Worm (Caenorhabditis elegans): ENCODE measurements around the gene set-13.

DNA sequence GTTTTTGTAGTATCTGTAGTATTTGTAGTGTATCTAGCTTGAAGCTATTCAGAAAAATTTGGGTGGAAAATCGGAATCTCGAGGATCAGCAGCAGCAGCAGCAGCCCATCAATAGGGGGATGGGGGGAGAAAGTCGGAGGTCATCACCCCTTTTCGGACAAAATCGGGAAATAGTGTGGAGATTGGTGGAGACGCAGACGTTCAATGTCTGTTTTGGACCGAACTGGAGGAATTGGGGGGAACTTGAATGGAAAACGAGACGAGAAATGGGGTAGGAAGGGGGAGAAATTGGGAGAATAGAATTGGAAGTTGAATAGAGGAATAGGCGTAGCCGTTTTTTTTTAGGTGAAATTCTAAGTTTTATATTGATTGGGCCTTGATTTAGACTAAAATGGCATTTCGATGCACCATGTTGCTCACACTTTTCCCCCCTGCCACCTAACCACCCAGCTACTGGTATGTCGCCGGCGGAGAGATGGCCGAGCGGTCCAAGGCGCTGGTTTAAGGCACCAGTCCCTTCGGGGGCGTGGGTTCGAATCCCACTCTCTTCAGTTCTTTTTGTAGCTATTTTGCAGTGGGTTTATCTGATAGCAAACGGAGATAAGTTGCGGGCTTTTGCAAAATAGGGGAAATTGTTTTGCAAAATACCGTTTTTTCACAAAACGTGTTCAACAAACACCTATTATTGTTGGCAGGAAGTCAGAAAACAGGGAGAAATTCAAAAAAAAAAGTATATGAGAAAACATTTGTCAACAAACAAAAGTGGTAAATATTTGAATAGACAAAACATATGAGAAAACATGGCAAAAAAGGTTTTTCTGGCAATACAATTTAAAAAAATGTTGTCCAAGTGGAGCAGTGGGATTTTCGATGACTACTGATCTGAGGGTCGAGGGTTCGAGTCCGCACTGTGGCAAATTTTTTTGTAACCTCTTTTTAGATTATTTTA, 43.4 kb downstream of the set-13 start:
- TF ChIP-seq unc-39 (tag; optimal IDR thresholded peaks at IDR 0.05) (no peak), lin-39 (tag; optimal IDR thresholded peaks at IDR 0.05) (no peak), nfya-1 (tag; optimal IDR thresholded peaks at IDR 0.05; ENCODE audit: insufficient read depth) (peak; percentile 10)
